Fruit fly (Drosophila melanogaster) whole organism, embryonic: ENCODE measurements around the gene Kdsr.

ENCODE experiments used
- CG10147 ChIP-seq: fragments of 200-800 bp; sonication (Bioruptor generic); optimal IDR thresholded peaks from 2 replicates; lab custom pipeline; 2019; ENCODE audit warnings: missing biosample characterization, mild to moderate bottlenecking, missing genetic modification characterization, moderate library complexity
- CG10462 ChIP-seq: fragments of 200-800 bp; sonication (Bioruptor generic); optimal IDR thresholded peaks from 2 replicates; lab custom pipeline; 2016; ENCODE audit warnings: missing biosample characterization, missing genetic modification characterization
- CG10543 ChIP-seq: fragments of 200-800 bp; sonication (Bioruptor generic); optimal IDR thresholded peaks from 3 replicates; lab custom pipeline; 2017; ENCODE audit warnings: missing biosample characterization, mild to moderate bottlenecking, missing genetic modification characterization, moderate library complexity
- CG11695 ChIP-seq: fragments of 200-800 bp; sonication (Bioruptor generic); IDR thresholded peaks from 3 replicates; pipeline ENCODE4 v1.3.6; 2022; ENCODE audit warnings: missing biosample characterization, missing genetic modification characterization
- CG12769 ChIP-seq: fragments of 200-800 bp; sonication (Bioruptor generic); optimal IDR thresholded peaks from 2 replicates; lab custom pipeline; 2019; ENCODE audit warnings: missing biosample characterization, mild to moderate bottlenecking, missing genetic modification characterization, moderate library complexity
- CG13296 ChIP-seq: fragments of 200-800 bp; sonication (Bioruptor generic); optimal IDR thresholded peaks from 3 replicates; lab custom pipeline; 2018; ENCODE audit warnings: missing biosample characterization, mild to moderate bottlenecking, missing genetic modification characterization
- CG13424 ChIP-seq: fragments of 200-800 bp; sonication (Bioruptor generic); optimal IDR thresholded peaks from 2 replicates; lab custom pipeline; 2019; ENCODE audit warnings: missing biosample characterization, mild to moderate bottlenecking, missing genetic modification characterization, moderate library complexity
- CG14014 ChIP-seq: fragments of 200-800 bp; sonication (Bioruptor generic); IDR thresholded peaks from 2 replicates; pipeline ENCODE4 v1.3.6; 2022; ENCODE audit warnings: missing biosample characterization, missing genetic modification characterization
- CG15514 ChIP-seq: fragments of 200-800 bp; sonication (Bioruptor generic); optimal IDR thresholded peaks from 3 replicates; lab custom pipeline; 2017; ENCODE audit warnings: missing biosample characterization, missing genetic modification characterization, mild to moderate bottlenecking, moderate library complexity, missing genetic modification reagents
- CG18599 ChIP-seq: fragments of 200-800 bp; sonication (Bioruptor generic); optimal IDR thresholded peaks from 3 replicates; lab custom pipeline; 2017; ENCODE audit warnings: missing biosample characterization, missing genetic modification characterization, mild to moderate bottlenecking, moderate library complexity, missing genetic modification reagents
- CG2120 ChIP-seq: fragments of 200-800 bp; sonication (Bioruptor generic); optimal IDR thresholded peaks from 3 replicates; lab custom pipeline; 2016; ENCODE audit warnings: missing biosample characterization, missing genetic modification characterization
- CG2199 ChIP-seq: fragments of 200-800 bp; sonication (Bioruptor generic); IDR thresholded peaks from 3 replicates; pipeline ENCODE4 v1.3.6; 2022; ENCODE audit warnings: missing biosample characterization, missing genetic modification characterization
- CG31365 ChIP-seq: fragments of 200-800 bp; sonication (Bioruptor generic); optimal IDR thresholded peaks from 2 replicates; lab custom pipeline; 2018; ENCODE audit warnings: missing biosample characterization, mild to moderate bottlenecking, missing genetic modification characterization
- CG3281 ChIP-seq: fragments of 200-800 bp; sonication (Bioruptor generic); optimal IDR thresholded peaks from 3 replicates; lab custom pipeline; 2017; ENCODE audit warnings: missing biosample characterization, mild to moderate bottlenecking, missing genetic modification characterization
- CG6765 ChIP-seq: fragments of 200-800 bp; sonication (Bioruptor generic); optimal IDR thresholded peaks from 3 replicates; lab custom pipeline; 2017; ENCODE audit warnings: missing biosample characterization, mild to moderate bottlenecking, missing genetic modification characterization
- CG6813 ChIP-seq: fragments of 200-800 bp; sonication (Bioruptor generic); optimal IDR thresholded peaks from 2 replicates; lab custom pipeline; 2017; ENCODE audit warnings: missing biosample characterization, missing genetic modification characterization, mild to moderate bottlenecking, moderate library complexity, missing genetic modification reagents
- CG7372 ChIP-seq: fragments of 200-800 bp; sonication (Bioruptor generic); IDR thresholded peaks from 2 replicates; pipeline ENCODE4 v1.3.6; 2022; ENCODE audit warnings: missing biosample characterization, missing genetic modification characterization
- CG9817 ChIP-seq: fragments of 200-800 bp; sonication (Bioruptor generic); optimal IDR thresholded peaks from 2 replicates; lab custom pipeline; 2018; ENCODE audit warnings: missing biosample characterization, mild to moderate bottlenecking, missing genetic modification characterization, moderate library complexity
- Deaf1 ChIP-seq: fragments of 200-800 bp; optimal IDR thresholded peaks from 3 replicates; lab custom pipeline; 2019; ENCODE audit warnings: missing biosample characterization, mild to moderate bottlenecking, missing genetic modification characterization, moderate library complexity
- Dek ChIP-seq: fragments of 200-800 bp; sonication (Bioruptor generic); optimal IDR thresholded peaks from 3 replicates; lab custom pipeline; 2019; ENCODE audit warnings: missing biosample characterization, mild to moderate bottlenecking, missing genetic modification characterization, moderate library complexity
- Fer3 ChIP-seq: fragments of 200-800 bp; sonication (Bioruptor generic); optimal IDR thresholded peaks from 2 replicates; lab custom pipeline; 2018; ENCODE audit warnings: missing biosample characterization, mild to moderate bottlenecking, missing genetic modification characterization, moderate library complexity
- HHEX ChIP-seq: fragments of 200-800 bp; sonication (Bioruptor generic); optimal IDR thresholded peaks from 3 replicates; lab custom pipeline; 2017; ENCODE audit warnings: missing biosample characterization, mild to moderate bottlenecking, missing genetic modification characterization, missing genetic modification reagents
- Hand ChIP-seq: fragments of 200-800 bp; sonication (Bioruptor generic); optimal IDR thresholded peaks from 2 replicates; lab custom pipeline; 2017; ENCODE audit warnings: mild to moderate bottlenecking, missing biosample characterization, missing genetic modification reagents, missing genetic modification characterization
- HmgZ ChIP-seq: fragments of 200-800 bp; sonication (Bioruptor generic); optimal IDR thresholded peaks from 2 replicates; lab custom pipeline; 2018; ENCODE audit warnings: missing biosample characterization, mild to moderate bottlenecking, missing genetic modification characterization
- Hmr ChIP-seq: fragments of 200-800 bp; sonication (Bioruptor generic); optimal IDR thresholded peaks from 3 replicates; lab custom pipeline; 2017; ENCODE audit warnings: mild to moderate bottlenecking, missing biosample characterization, missing genetic modification reagents, missing genetic modification characterization
- Hr78 ChIP-seq, 2 experiments: fragments of 200-800 bp in 1 of 2; fragments of >200 bp in 1 of 2; sonication (Bioruptor generic) in 1 of 2; optimal IDR thresholded peaks; 2 replicates each; lab custom pipeline; 2017 to 2019; ENCODE audit warnings: missing biosample characterization in 2 of 2, missing genetic modification characterization in 2 of 2, mild to moderate bottlenecking in 1 of 2, moderate library complexity in 1 of 2
- Lhr ChIP-seq: fragments of 200-800 bp; sonication (Bioruptor generic); optimal IDR thresholded peaks from 3 replicates; lab custom pipeline; 2017; ENCODE audit warnings: mild to moderate bottlenecking, missing biosample characterization, missing genetic modification reagents, missing genetic modification characterization
- MTF-1 ChIP-seq: fragments of 200-800 bp; sonication (Bioruptor generic); optimal IDR thresholded peaks from 2 replicates; lab custom pipeline; 2018; ENCODE audit warnings: missing biosample characterization, mild to moderate bottlenecking, missing genetic modification characterization, borderline replicate concordance
- Meics ChIP-seq: fragments of 200-800 bp; sonication (Bioruptor generic); optimal IDR thresholded peaks from 2 replicates; lab custom pipeline; 2017; ENCODE audit warnings: missing biosample characterization, mild to moderate bottlenecking, missing genetic modification characterization
- Mrtf ChIP-seq: fragments of 200-800 bp; sonication (Bioruptor generic); IDR thresholded peaks from 3 replicates; pipeline ENCODE4 v1.3.6; 2022; ENCODE audit warnings: missing biosample characterization, missing genetic modification characterization
- Nf-YC ChIP-seq: fragments of 200-800 bp; optimal IDR thresholded peaks from 3 replicates; lab custom pipeline; 2019; ENCODE audit warnings: missing biosample characterization, mild to moderate bottlenecking, missing genetic modification characterization, moderate library complexity
- PHDP ChIP-seq: fragments of 200-800 bp; sonication (Bioruptor generic); optimal IDR thresholded peaks from 3 replicates; lab custom pipeline; 2018; ENCODE audit warnings: missing biosample characterization, mild to moderate bottlenecking, missing genetic modification characterization, moderate library complexity
- caup ChIP-seq: fragments of 200-800 bp; sonication (Bioruptor generic); optimal IDR thresholded peaks from 3 replicates; lab custom pipeline; 2017; ENCODE audit warnings: missing biosample characterization, mild to moderate bottlenecking, missing genetic modification characterization, moderate library complexity; ENCODE audit not compliant: severe bottlenecking
- grn ChIP-seq: fragments of 200-800 bp; sonication (Bioruptor generic); optimal IDR thresholded peaks from 3 replicates; lab custom pipeline; 2017; ENCODE audit warnings: missing biosample characterization, missing genetic modification characterization
- hkb ChIP-seq, 2 experiments: fragments of 200-800 bp in 1 of 2; fragments of >200 bp in 1 of 2; sonication (Bioruptor generic) in 1 of 2; IDR thresholded peaks in 1 of 2; optimal IDR thresholded peaks in 1 of 2; 2 replicates each; pipeline versions ENCODE4 v1.3.6 to Lab custom; 2017 to 2022; ENCODE audit warnings: missing biosample characterization in 1 of 2, missing genetic modification characterization in 1 of 2
- jumu ChIP-seq: fragments of 200-800 bp; sonication (Bioruptor generic); optimal IDR thresholded peaks from 3 replicates; lab custom pipeline; 2016; ENCODE audit warnings: missing biosample characterization, missing genetic modification characterization
- mirr ChIP-seq: fragments of 200-800 bp; sonication (Bioruptor generic); optimal IDR thresholded peaks from 3 replicates; lab custom pipeline; 2018; ENCODE audit warnings: missing biosample characterization, mild to moderate bottlenecking, missing genetic modification characterization
- odd ChIP-seq: fragments of 200-800 bp; sonication (Bioruptor generic); optimal IDR thresholded peaks from 2 replicates; lab custom pipeline; 2017; ENCODE audit warnings: missing biosample characterization, mild to moderate bottlenecking, missing genetic modification characterization
- pfk ChIP-seq: fragments of 200-800 bp; sonication (Bioruptor generic); optimal IDR thresholded peaks from 2 replicates; lab custom pipeline; 2018; ENCODE audit warnings: missing biosample characterization, mild to moderate bottlenecking, missing genetic modification characterization, moderate library complexity
- pros ChIP-seq: fragments of 200-800 bp; sonication (Bioruptor generic); optimal IDR thresholded peaks from 3 replicates; lab custom pipeline; 2019; ENCODE audit warnings: missing biosample characterization, mild to moderate bottlenecking, missing genetic modification characterization, moderate library complexity
- pzg ChIP-seq: fragments of 200-800 bp; sonication (Bioruptor generic); optimal IDR thresholded peaks from 3 replicates; lab custom pipeline; 2018; ENCODE audit warnings: missing biosample characterization, mild to moderate bottlenecking, missing genetic modification characterization, moderate library complexity
- salm ChIP-seq: fragments of 200-800 bp; sonication (Bioruptor generic); optimal IDR thresholded peaks from 2 replicates; lab custom pipeline; 2018; ENCODE audit warnings: missing biosample characterization, mild to moderate bottlenecking, missing genetic modification characterization
- schlank ChIP-seq: fragments of 200-800 bp; sonication (Bioruptor generic); optimal IDR thresholded peaks from 2 replicates; lab custom pipeline; 2018; ENCODE audit warnings: missing biosample characterization, mild to moderate bottlenecking, missing genetic modification characterization
- scrt ChIP-seq: fragments of 200-800 bp; sonication (Bioruptor generic); optimal IDR thresholded peaks from 2 replicates; lab custom pipeline; 2018; ENCODE audit warnings: missing biosample characterization, mild to moderate bottlenecking, missing genetic modification characterization, moderate library complexity

The Kdsr gene

dm6 chr3R:25275276-25275675 lies 13.0 kb upstream of the Kdsr start (continued):
- TF ChIP-seq Dek (tag; lab: Kevin White, UChicago) (peak; percentile 38), caup (GFP tag; lab: Kevin White, UChicago) (peak; percentile 65), odd (GFP tag; lab: Kevin White, UChicago) (peak; percentile 61), grn (GFP tag; lab: Kevin White, UChicago) (peak; percentile 19), CG10462 (no peak), HHEX (GFP tag; lab: Kevin White, UChicago) (peak; percentile 8), CG13296 (GFP tag; lab: Kevin White, UChicago) (peak; percentile 81), CG10147 (peak; percentile 59), pfk (GFP tag; lab: Kevin White, UChicago) (no peak), Deaf1 (no peak), CG3281 (peak; percentile 50), PHDP (peak; percentile 71), CG2120 (GFP tag; lab: Kevin White, UChicago) (peak; percentile 29), Hand (GFP tag; lab: Kevin White, UChicago) (peak; percentile 52), HmgZ (tag; lab: Kevin White, UChicago) (peak; percentile 46), CG13424 (tag; lab: Kevin White, UChicago) (peak; percentile 36), hkb (optimal IDR thresholded peaks at IDR 0.05; lab: Kevin White, UChicago) (no peak), hkb (GFP tag; IDR thresholded peaks at IDR 0.05; lab: Robert Waterston, UW) (peak; percentile 22; the same call in 1 of the 2 replicates), schlank (tag; lab: Kevin White, UChicago) (peak; percentile 34), MTF-1 (GFP tag; lab: Kevin White, UChicago) (peak; percentile 6), scrt (GFP tag; lab: Kevin White, UChicago) (peak; percentile 55), Meics (GFP tag; lab: Kevin White, UChicago) (peak; percentile 60), CG2199 (GFP tag; lab: Robert Waterston, UW) (no peak), Lhr (GFP tag; lab: Kevin White, UChicago) (no peak), CG14014 (GFP tag; lab: Robert Waterston, UW) (peak; percentile 37; the same call in 1 of the 2 replicates), CG7372 (peak; percentile 59), Nf-YC (peak; percentile 32), CG31365 (tag; lab: Kevin White, UChicago) (peak; percentile 10), jumu (no peak), CG6813 (GFP tag; lab: Kevin White, UChicago) (peak; percentile 25), CG11695 (GFP tag; lab: Robert Waterston, UW) (0 out of 3 replicates have a peak, but pooled peaks have one; percentile 17), CG6765 (GFP tag; lab: Kevin White, UChicago) (peak; percentile 68), Hmr (peak; percentile 75), Hr78 (GFP tag; optimal IDR thresholded peaks at IDR 0.05; lab: Kevin White, UChicago) (no peak), CG10543 (GFP tag; lab: Kevin White, UChicago) (peak; percentile 48), pzg (GFP tag; lab: Kevin White, UChicago) (no peak), Mrtf (GFP tag; lab: Robert Waterston, UW) (no peak), Fer3 (tag; lab: Kevin White, UChicago) (peak; percentile 54), CG18599 (GFP tag; lab: Kevin White, UChicago) (peak; percentile 68), pros (GFP tag; lab: Kevin White, UChicago) (no peak), mirr (peak; percentile 69), CG12769 (peak; percentile 42), salm (tag; lab: Kevin White, UChicago) (peak; percentile 10), CG9817 (peak; percentile 26), CG15514 (peak; percentile 48)
